Worm (Caenorhabditis elegans) whole organism, midembryonic: Measurements from ENCODE around the gene chil-26.

ENCODE experiments used
- T22C8.4 ChIP-seq: fragments of 200-800 bp; sonication (Bioruptor generic); IDR thresholded peaks from 2 replicates; pipeline ENCODE4 v1.3.6; 2022; ENCODE audit warnings: missing genetic modification characterization, missing compliant biosample characterization
- cog-1 ChIP-seq: sonication (generic microtip); optimal IDR thresholded peaks from 2 replicates; lab custom pipeline; 2016; ENCODE audit warnings: missing genetic modification characterization, missing compliant biosample characterization
- flt-1 ChIP-seq: fragments of 200-800 bp; sonication (Bioruptor generic); IDR thresholded peaks from 2 replicates; pipeline ENCODE4 v1.3.6; 2022; ENCODE audit warnings: missing genetic modification characterization, missing compliant biosample characterization
- klf-2 ChIP-seq: fragments of 200-800 bp; sonication (Bioruptor generic); conservative IDR thresholded peaks from 2 replicates; pipeline ENCODE4 v1.3.6; 2022; ENCODE audit warnings: missing genetic modification reagents, missing genetic modification characterization, missing compliant biosample characterization
- med-1 ChIP-seq: sonication (generic microtip); optimal IDR thresholded peaks from 2 replicates; lab custom pipeline; 2017; ENCODE audit warnings: missing genetic modification characterization, mild to moderate bottlenecking, missing compliant biosample characterization, antibody characterized with exemption, missing genetic modification reagents; ENCODE audit not compliant: insufficient read depth
- ref-1 ChIP-seq: fragments of 200-800 bp; sonication (Bioruptor generic); conservative IDR thresholded peaks from 2 replicates; pipeline ENCODE4 v1.3.6; 2022; ENCODE audit warnings: missing genetic modification reagents, missing genetic modification characterization, missing compliant biosample characterization
- tab-1 ChIP-seq: fragments of 200-800 bp; sonication (Bioruptor generic); IDR thresholded peaks from 2 replicates; pipeline ENCODE4 v1.3.6; 2022; ENCODE audit warnings: missing genetic modification characterization, missing compliant biosample characterization
- ztf-23 ChIP-seq: fragments of 200-800 bp; sonication (Bioruptor generic); IDR thresholded peaks from 2 replicates; pipeline ENCODE4 v1.3.6; 2022; ENCODE audit warnings: missing genetic modification reagents, missing genetic modification characterization, missing compliant biosample characterization
- ztf-29 ChIP-seq: fragments of 200-800 bp; sonication (Bioruptor generic); IDR thresholded peaks from 2 replicates; pipeline ENCODE4 v1.3.6; 2022; ENCODE audit warnings: missing genetic modification reagents, missing genetic modification characterization, missing compliant biosample characterization

Gene chil-26

ce11 chrII:9493242-9494058 lies 18.6 kb downstream of the chil-26 start:
- TF ChIP-seq ref-1 (GFP tag; lab: Robert Waterston, UW), result no peak
- TF ChIP-seq ztf-29 (GFP tag; lab: Robert Waterston, UW), result no peak
- no peak for TF ChIP-seq med-1 (GFP tag; lab: Kevin White, UChicago)
- no peak for TF ChIP-seq T22C8.4 (GFP tag; lab: Robert Waterston, UW)
- TF ChIP-seq flt-1 (GFP tag; lab: Robert Waterston, UW), result no peak
- no peak for TF ChIP-seq klf-2 (GFP tag; lab: Robert Waterston, UW)
- TF ChIP-seq cog-1 (tag; lab: Kevin White, UChicago), result no peak
- TF ChIP-seq tab-1 (GFP tag; lab: Robert Waterston, UW), result no peak
- no peak for TF ChIP-seq ztf-23

- TF ChIP-seq ztf-23 (no peak), T22C8.4 (GFP tag; lab: Robert Waterston, UW) (no peak), ztf-29 (GFP tag; lab: Robert Waterston, UW) (no peak), cog-1 (tag; lab: Kevin White, UChicago) (no peak), tab-1 (GFP tag; lab: Robert Waterston, UW) (no peak), flt-1 (GFP tag; lab: Robert Waterston, UW) (no peak), ref-1 (GFP tag; lab: Robert Waterston, UW) (no peak), med-1 (GFP tag; lab: Kevin White, UChicago) (no peak), klf-2 (GFP tag; lab: Robert Waterston, UW) (no peak)
Observed at ce11 chrII:9497309-9497708, 22.5 kb downstream of the chil-26 start.

ce11 chrII:9498589-9498988 lies 23.7 kb downstream of the chil-26 start:
- TF ChIP-seq med-1 (GFP tag; lab: Kevin White, UChicago) (no peak), ztf-29 (GFP tag; lab: Robert Waterston, UW) (no peak), tab-1 (GFP tag; lab: Robert Waterston, UW) (no peak), cog-1 (tag; lab: Kevin White, UChicago) (no peak), flt-1 (GFP tag; lab: Robert Waterston, UW) (no peak), ztf-23 (no peak), T22C8.4 (GFP tag; lab: Robert Waterston, UW) (no peak), ref-1 (GFP tag; lab: Robert Waterston, UW) (no peak), klf-2 (GFP tag; lab: Robert Waterston, UW) (no peak)

ce11 chrII:9500926-9501325 lies 26.1 kb downstream of the chil-26 start:
- no peak for TF ChIP-seq ref-1 (GFP tag; lab: Robert Waterston, UW)
- no peak for TF ChIP-seq ztf-29 (GFP tag; lab: Robert Waterston, UW)
- TF ChIP-seq T22C8.4 (GFP tag; lab: Robert Waterston, UW), result no peak
- TF ChIP-seq tab-1 (GFP tag; lab: Robert Waterston, UW), result no peak
- no peak for TF ChIP-seq flt-1 (GFP tag; lab: Robert Waterston, UW)
- TF ChIP-seq klf-2 (GFP tag; lab: Robert Waterston, UW), result no peak
- no peak for TF ChIP-seq med-1 (GFP tag; lab: Kevin White, UChicago)
- no peak for TF ChIP-seq cog-1 (tag; lab: Kevin White, UChicago)
- no peak for TF ChIP-seq ztf-23

ce11 chrII:9501955-9502354 lies 27.1 kb downstream of the chil-26 start:
- TF ChIP-seq klf-2 (GFP tag; lab: Robert Waterston, UW) (no peak), T22C8.4 (GFP tag; lab: Robert Waterston, UW) (no peak), ztf-23 (no peak), tab-1 (GFP tag; lab: Robert Waterston, UW) (no peak), cog-1 (tag; lab: Kevin White, UChicago) (no peak), flt-1 (GFP tag; lab: Robert Waterston, UW) (no peak), ref-1 (GFP tag; lab: Robert Waterston, UW) (no peak), ztf-29 (GFP tag; lab: Robert Waterston, UW) (no peak), med-1 (GFP tag; lab: Kevin White, UChicago) (no peak)

- TF ChIP-seq klf-2 (GFP tag; lab: Robert Waterston, UW) (no peak), tab-1 (GFP tag; lab: Robert Waterston, UW) (no peak), T22C8.4 (GFP tag; lab: Robert Waterston, UW) (no peak), ref-1 (GFP tag; lab: Robert Waterston, UW) (no peak), ztf-29 (GFP tag; lab: Robert Waterston, UW) (no peak), flt-1 (GFP tag; lab: Robert Waterston, UW) (no peak), med-1 (GFP tag; lab: Kevin White, UChicago) (no peak), ztf-23 (no peak), cog-1 (tag; lab: Kevin White, UChicago) (no peak)
Observed at ce11 chrII:9507181-9507580, 32.3 kb downstream of the chil-26 start, which contains the start of gene gcy-3. Gene gcy-3 (minus strand): TSS chrII:9507281.

- TF ChIP-seq ref-1 (GFP tag; lab: Robert Waterston, UW), result no peak
- TF ChIP-seq T22C8.4 (GFP tag; lab: Robert Waterston, UW), result no peak
- TF ChIP-seq flt-1 (GFP tag; lab: Robert Waterston, UW), result no peak
- no peak for TF ChIP-seq tab-1 (GFP tag; lab: Robert Waterston, UW)
- TF ChIP-seq ztf-29 (GFP tag; lab: Robert Waterston, UW), result no peak
- no peak for TF ChIP-seq klf-2 (GFP tag; lab: Robert Waterston, UW)
- TF ChIP-seq cog-1 (tag; lab: Kevin White, UChicago), result no peak
- no peak for TF ChIP-seq ztf-23
- TF ChIP-seq med-1 (GFP tag; lab: Kevin White, UChicago), result no peak
Observed at ce11 chrII:9516836-9517235, 42.0 kb downstream of the chil-26 start, which contains the start of gene gcy-1. Gene gcy-1 (minus strand): TSS chrII:9516936.

- TF ChIP-seq klf-2 (GFP tag; lab: Robert Waterston, UW) (no peak), ref-1 (GFP tag; lab: Robert Waterston, UW) (no peak), cog-1 (tag; lab: Kevin White, UChicago) (no peak)
Observed at ce11 chrII:9518781-9519180, 43.9 kb downstream of the chil-26 start, which contains the start of the genes sfxn-1.1 and AH6.3. Gene sfxn-1.1 (minus strand): TSS chrII:9518881. Gene AH6.3 (plus strand): TSS chrII:9519055.
